Fruit fly (Drosophila melanogaster) whole organism, embryonic: Measurements from ENCODE around the gene Xport-B.

Experiments
- CG10543 ChIP-seq: fragments of 200-800 bp; sonication (Bioruptor generic); optimal IDR thresholded peaks from 3 replicates; lab custom pipeline; 2017; ENCODE audit warnings: missing biosample characterization, mild to moderate bottlenecking, missing genetic modification characterization, moderate library complexity
- CG11696 ChIP-seq: fragments of 200-800 bp; sonication (Bioruptor generic); IDR thresholded peaks from 2 replicates; pipeline ENCODE4 v1.3.6; 2022; ENCODE audit warnings: missing biosample characterization, missing genetic modification characterization
- CG12236 ChIP-seq: fragments of 200-800 bp; sonication (Bioruptor generic); optimal IDR thresholded peaks from 2 replicates; lab custom pipeline; 2016; ENCODE audit warnings: missing biosample characterization, missing genetic modification characterization
- CG13287 ChIP-seq: fragments of 200-800 bp; sonication (Bioruptor generic); IDR thresholded peaks from 2 replicates; pipeline ENCODE4 v1.3.6; 2022; ENCODE audit warnings: missing biosample characterization, missing genetic modification characterization; ENCODE audit not compliant: partially characterized antibody
- CG15269 ChIP-seq: fragments of 200-800 bp; sonication (Bioruptor generic); optimal IDR thresholded peaks from 2 replicates; lab custom pipeline; 2018; ENCODE audit warnings: missing biosample characterization, mild to moderate bottlenecking, missing genetic modification characterization, moderate library complexity
- CG1529 ChIP-seq: fragments of 200-800 bp; sonication (Bioruptor generic); optimal IDR thresholded peaks from 3 replicates; lab custom pipeline; 2018; ENCODE audit warnings: missing biosample characterization, missing genetic modification characterization
- CG2116 ChIP-seq: fragments of 200-800 bp; sonication (Bioruptor generic); optimal IDR thresholded peaks from 3 replicates; lab custom pipeline; 2018; ENCODE audit warnings: missing biosample characterization, mild to moderate bottlenecking, missing genetic modification characterization
- CG33213 ChIP-seq: fragments of 200-800 bp; sonication (Bioruptor generic); optimal IDR thresholded peaks from 3 replicates; lab custom pipeline; 2016; ENCODE audit warnings: missing biosample characterization, missing genetic modification characterization
- CG4282 ChIP-seq: fragments of 200-800 bp; sonication (Bioruptor generic); optimal IDR thresholded peaks from 2 replicates; lab custom pipeline; 2016; ENCODE audit warnings: missing biosample characterization, missing genetic modification characterization
- CG4404 ChIP-seq: fragments of 200-800 bp; sonication (Bioruptor generic); IDR thresholded peaks from 2 replicates; pipeline ENCODE4 v1.3.6; 2022; ENCODE audit warnings: missing biosample characterization, missing genetic modification characterization
- CG4854 ChIP-seq: fragments of 200-800 bp; sonication (Bioruptor generic); optimal IDR thresholded peaks from 2 replicates; lab custom pipeline; 2016; ENCODE audit warnings: missing biosample characterization, missing genetic modification characterization, inconsistent platforms
- CG6175 ChIP-seq: fragments of 200-800 bp; sonication (Bioruptor generic); IDR thresholded peaks from 3 replicates; pipeline ENCODE4 v1.3.6; 2022; ENCODE audit warnings: missing biosample characterization, missing genetic modification characterization
- CG6813 ChIP-seq: fragments of 200-800 bp; sonication (Bioruptor generic); optimal IDR thresholded peaks from 2 replicates; lab custom pipeline; 2017; ENCODE audit warnings: missing biosample characterization, missing genetic modification characterization, mild to moderate bottlenecking, moderate library complexity, missing genetic modification reagents
- CG7271 ChIP-seq: fragments of 200-800 bp; sonication (Bioruptor generic); optimal IDR thresholded peaks from 2 replicates; lab custom pipeline; 2018; ENCODE audit warnings: missing biosample characterization, mild to moderate bottlenecking, missing genetic modification characterization, moderate library complexity
- CG7786 ChIP-seq: fragments of 200-800 bp; sonication (Bioruptor generic); optimal IDR thresholded peaks from 2 replicates; lab custom pipeline; 2016; ENCODE audit warnings: missing biosample characterization, missing genetic modification characterization
- CG7963 ChIP-seq: fragments of 200-800 bp; sonication (Bioruptor generic); IDR thresholded peaks from 3 replicates; pipeline ENCODE4 v1.3.6; 2022; ENCODE audit warnings: missing biosample characterization, missing genetic modification characterization; ENCODE audit not compliant: partially characterized antibody
- CG8924 ChIP-seq: fragments of 200-800 bp; optimal IDR thresholded peaks from 3 replicates; lab custom pipeline; 2019; ENCODE audit warnings: missing biosample characterization, mild to moderate bottlenecking, missing genetic modification characterization, moderate library complexity
- CG9727 ChIP-seq: fragments of 200-800 bp; sonication (Bioruptor generic); optimal IDR thresholded peaks from 3 replicates; lab custom pipeline; 2017; ENCODE audit warnings: missing biosample characterization, mild to moderate bottlenecking, missing genetic modification characterization
- CkIIα-i1 ChIP-seq: fragments of 200-800 bp; sonication (Bioruptor generic); IDR thresholded peaks from 2 replicates; pipeline ENCODE4 v1.3.6; 2022; ENCODE audit warnings: missing biosample characterization, missing genetic modification characterization
- Dad ChIP-seq: fragments of 200-800 bp; sonication (Bioruptor generic); optimal IDR thresholded peaks from 3 replicates; lab custom pipeline; 2016; ENCODE audit warnings: missing biosample characterization, missing genetic modification characterization
- Dfd ChIP-seq, 2 experiments: fragments of >200 bp; optimal IDR thresholded peaks; 2 replicates each; lab custom pipeline; 2017; ENCODE audit warnings: missing biosample characterization in 2 of 2, missing genetic modification characterization in 2 of 2
- Doc3 ChIP-seq: fragments of 200-800 bp; sonication (Bioruptor generic); IDR thresholded peaks from 3 replicates; pipeline ENCODE4 v1.3.6; 2022; ENCODE audit warnings: missing biosample characterization, missing genetic modification characterization; ENCODE audit not compliant: partially characterized antibody
- Dref ChIP-seq: fragments of 200-800 bp; sonication (Bioruptor generic); IDR thresholded peaks from 2 replicates; pipeline ENCODE4 v1.3.6; 2022; ENCODE audit warnings: missing biosample characterization, missing genetic modification characterization
- Ets97D ChIP-seq: fragments of 200-800 bp; sonication (Bioruptor generic); optimal IDR thresholded peaks from 3 replicates; lab custom pipeline; 2016; ENCODE audit warnings: missing biosample characterization, missing genetic modification characterization
- Fer1 ChIP-seq: fragments of 200-800 bp; sonication (Bioruptor generic); optimal IDR thresholded peaks from 2 replicates; lab custom pipeline; 2017; ENCODE audit warnings: missing biosample characterization, mild to moderate bottlenecking, missing genetic modification characterization
- Hr39 ChIP-seq: fragments of >200 bp; optimal IDR thresholded peaks from 2 replicates; lab custom pipeline; 2017
- Lpt ChIP-seq: fragments of >200 bp; optimal IDR thresholded peaks from 2 replicates; lab custom pipeline; 2018; ENCODE audit warnings: missing biosample characterization, missing genetic modification characterization
- Xbp1 ChIP-seq: fragments of 200-800 bp; sonication (Bioruptor generic); optimal IDR thresholded peaks from 3 replicates; lab custom pipeline; 2016; ENCODE audit warnings: missing biosample characterization, mild to moderate bottlenecking, missing genetic modification characterization
- abd-A ChIP-seq: fragments of 200-800 bp; sonication (Bioruptor generic); optimal IDR thresholded peaks from 3 replicates; lab custom pipeline; 2019; ENCODE audit warnings: missing biosample characterization, mild to moderate bottlenecking, missing genetic modification characterization, moderate library complexity
- ap ChIP-seq: fragments of 200-800 bp; sonication (Bioruptor generic); IDR thresholded peaks from 2 replicates; pipeline ENCODE4 v1.3.6; 2022; ENCODE audit warnings: missing biosample characterization, missing genetic modification characterization
- cg ChIP-seq: fragments of 200-800 bp; sonication (Bioruptor generic); optimal IDR thresholded peaks from 3 replicates; lab custom pipeline; 2019; ENCODE audit warnings: missing biosample characterization, mild to moderate bottlenecking, missing genetic modification characterization, moderate library complexity
- crc ChIP-seq: fragments of 200-800 bp; sonication (Bioruptor generic); optimal IDR thresholded peaks from 2 replicates; lab custom pipeline; 2016; ENCODE audit warnings: missing biosample characterization, missing genetic modification characterization
- dati ChIP-seq: fragments of 200-800 bp; sonication (Bioruptor generic); IDR thresholded peaks from 2 replicates; pipeline ENCODE4 v1.3.6; 2022; ENCODE audit warnings: missing biosample characterization, missing genetic modification characterization
- ems ChIP-seq: fragments of 200-800 bp; sonication (Bioruptor generic); optimal IDR thresholded peaks from 3 replicates; lab custom pipeline; 2016; ENCODE audit warnings: missing biosample characterization, missing genetic modification characterization
- eyg ChIP-seq: fragments of 200-800 bp; sonication (Bioruptor generic); optimal IDR thresholded peaks from 3 replicates; lab custom pipeline; 2016; ENCODE audit warnings: missing biosample characterization, missing genetic modification characterization
- gsb-n ChIP-seq: fragments of 200-800 bp; sonication (Bioruptor generic); optimal IDR thresholded peaks from 3 replicates; lab custom pipeline; 2018; ENCODE audit warnings: missing biosample characterization, mild to moderate bottlenecking, missing genetic modification characterization
- gt ChIP-seq: fragments of 200-800 bp; sonication (Bioruptor generic); IDR thresholded peaks from 2 replicates; pipeline ENCODE4 v1.3.6; 2022; ENCODE audit warnings: missing biosample characterization, missing genetic modification characterization
- inv ChIP-seq: fragments of 200-800 bp; sonication (Bioruptor generic); IDR thresholded peaks from 2 replicates; pipeline ENCODE4 v1.3.6; 2022; ENCODE audit warnings: missing biosample characterization, missing genetic modification characterization; ENCODE audit not compliant: partially characterized antibody
- jigr1 ChIP-seq: fragments of 200-800 bp; sonication (Bioruptor generic); IDR thresholded peaks from 3 replicates; pipeline ENCODE4 v1.3.6; 2022; ENCODE audit warnings: missing biosample characterization, missing genetic modification characterization
- jing ChIP-seq: fragments of 200-800 bp; sonication (Bioruptor generic); optimal IDR thresholded peaks from 2 replicates; lab custom pipeline; 2018; ENCODE audit warnings: missing biosample characterization, mild to moderate bottlenecking, missing genetic modification characterization
- kah ChIP-seq: fragments of 200-800 bp; sonication (Bioruptor generic); optimal IDR thresholded peaks from 2 replicates; lab custom pipeline; 2018; ENCODE audit warnings: missing biosample characterization, mild to moderate bottlenecking, missing genetic modification characterization
- mam ChIP-seq: fragments of 200-800 bp; sonication (Bioruptor generic); optimal IDR thresholded peaks from 3 replicates; lab custom pipeline; 2016; ENCODE audit warnings: missing biosample characterization, missing genetic modification characterization
- nom ChIP-seq: fragments of 200-800 bp; sonication (Bioruptor generic); optimal IDR thresholded peaks from 2 replicates; lab custom pipeline; 2017; ENCODE audit warnings: missing biosample characterization, missing genetic modification characterization, mild to moderate bottlenecking, moderate library complexity, missing genetic modification reagents
- ranshi ChIP-seq: fragments of 200-800 bp; sonication (Bioruptor generic); IDR thresholded peaks from 2 replicates; pipeline ENCODE4 v1.3.6; 2022; ENCODE audit warnings: missing biosample characterization, missing genetic modification characterization
- sima ChIP-seq: fragments of 200-800 bp; sonication (Bioruptor generic); optimal IDR thresholded peaks from 2 replicates; lab custom pipeline; 2016; ENCODE audit warnings: missing biosample characterization, missing genetic modification characterization
- so ChIP-seq: fragments of 200-800 bp; sonication (Bioruptor generic); IDR thresholded peaks from 3 replicates; pipeline ENCODE4 v1.3.6; 2022; ENCODE audit warnings: missing biosample characterization, missing genetic modification characterization
- stc ChIP-seq: fragments of 200-800 bp; sonication (Bioruptor generic); IDR thresholded peaks from 2 replicates; pipeline ENCODE4 v1.3.6; 2022; ENCODE audit warnings: missing biosample characterization, missing genetic modification characterization
- stwl ChIP-seq: fragments of 200-800 bp; sonication (Bioruptor generic); optimal IDR thresholded peaks from 3 replicates; lab custom pipeline; 2018; ENCODE audit warnings: missing biosample characterization, mild to moderate bottlenecking, missing genetic modification characterization, moderate library complexity
- trem ChIP-seq: fragments of 200-800 bp; optimal IDR thresholded peaks from 3 replicates; lab custom pipeline; 2019; ENCODE audit warnings: missing biosample characterization, mild to moderate bottlenecking, missing genetic modification characterization, moderate library complexity
- trh ChIP-seq: fragments of 200-800 bp; sonication (Bioruptor generic); optimal IDR thresholded peaks from 2 replicates; lab custom pipeline; 2016; ENCODE audit warnings: missing biosample characterization, missing genetic modification characterization
- wek ChIP-seq: fragments of 200-800 bp; sonication (Bioruptor generic); optimal IDR thresholded peaks from 3 replicates; lab custom pipeline; 2018; ENCODE audit warnings: missing biosample characterization, mild to moderate bottlenecking, missing genetic modification characterization, moderate library complexity

Gene Xport-B

dm6 chr3R:19908863-19909343 is 6.3 kb downstream of the Xport-B start (continued):
- TF ChIP-seq eyg (GFP tag; lab: Kevin White, UChicago) (peak; percentile 68), sima (no peak), trem (tag; lab: Kevin White, UChicago) (peak; percentile 35), inv (GFP tag; lab: Robert Waterston, UW) (no peak), Dref (GFP tag; lab: Robert Waterston, UW) (no peak), stc (GFP tag; lab: Robert Waterston, UW) (peak; percentile 86), abd-A (tag; lab: Kevin White, UChicago) (no peak), CG2116 (GFP tag; lab: Kevin White, UChicago) (peak; percentile 27), trh (GFP tag; lab: Kevin White, UChicago) (no peak), CkIIα-i1 (0 out of 2 replicates have a peak, but pooled peaks have one; percentile 23), Xbp1 (peak; percentile 85), dati (GFP tag; lab: Robert Waterston, UW) (peak; percentile 64), CG4282 (peak; percentile 73), so (GFP tag; lab: Robert Waterston, UW) (peak; percentile 77), CG4404 (GFP tag; lab: Robert Waterston, UW) (peak; percentile 59), nom (GFP tag; lab: Kevin White, UChicago) (peak; percentile 10), CG33213 (GFP tag; lab: Kevin White, UChicago) (peak; percentile 66), ap (GFP tag; lab: Robert Waterston, UW) (peak; percentile 67; the same call in 1 of the 2 replicates), mam (GFP tag; lab: Kevin White, UChicago) (peak; percentile 89), CG10543 (GFP tag; lab: Kevin White, UChicago) (no peak), Hr39 (lab: Kevin White, UChicago) (no peak), wek (GFP tag; lab: Kevin White, UChicago) (peak; percentile 26), CG7786 (GFP tag; lab: Kevin White, UChicago) (peak; percentile 77), CG12236 (GFP tag; lab: Kevin White, UChicago) (peak; percentile 61), Ets97D (GFP tag; lab: Kevin White, UChicago) (peak; percentile 38), Dfd (GFP tag; optimal IDR thresholded peaks at IDR 0.05; lab: Kevin White, UChicago) (no peak), Doc3 (GFP tag; lab: Robert Waterston, UW) (no peak), gsb-n (peak; percentile 71), ranshi (GFP tag; lab: Robert Waterston, UW) (peak; percentile 79), CG6175 (GFP tag; lab: Robert Waterston, UW) (peak; percentile 57; the same call in 1 of the 3 replicates), Dad (GFP tag; lab: Kevin White, UChicago) (peak; percentile 74), jigr1 (GFP tag; lab: Robert Waterston, UW) (peak; percentile 44; the same call in 1 of the 3 replicates), CG7271 (tag; lab: Kevin White, UChicago) (no peak), jing (GFP tag; lab: Kevin White, UChicago) (peak; percentile 72), CG7963 (no peak), CG4854 (GFP tag; lab: Kevin White, UChicago) (peak; percentile 68), gt (GFP tag; lab: Robert Waterston, UW) (no peak; the same call in 1 of the 2 replicates), kah (GFP tag; lab: Kevin White, UChicago) (peak; percentile 15), stwl (tag; lab: Kevin White, UChicago) (no peak), CG8924 (peak; percentile 84), CG13287 (GFP tag; lab: Robert Waterston, UW) (peak; percentile 28; the same call in 1 of the 2 replicates), CG15269 (tag; lab: Kevin White, UChicago) (peak; percentile 88), crc (GFP tag; lab: Kevin White, UChicago) (peak; percentile 64), ems (peak; percentile 76), cg (GFP tag; lab: Kevin White, UChicago) (no peak), Lpt (no peak), CG11696 (GFP tag; lab: Robert Waterston, UW) (peak; percentile 73), CG9727 (GFP tag; lab: Kevin White, UChicago) (peak; percentile 62), CG6813 (GFP tag; lab: Kevin White, UChicago) (peak; percentile 83), CG1529 (GFP tag; lab: Kevin White, UChicago) (peak; percentile 75), Fer1 (peak; percentile 76)
